Worm (Caenorhabditis elegans) whole organism, young adult: ENCODE data around the gene rilp-1.
A peak's percentile ranks its signal among the peaks of the same experiment; 100 is the strongest.

Source experiments
- B0261.1 ChIP-seq: sonication (generic microtip); optimal IDR thresholded peaks from 2 replicates; lab custom pipeline; 2016; ENCODE audit warnings: mild to moderate bottlenecking, missing genetic modification characterization, moderate library complexity, missing compliant biosample characterization
- C17E4.6 ChIP-seq: fragments of 200-800 bp; sonication (Bioruptor generic); IDR thresholded peaks from 2 replicates; pipeline ENCODE4 v1.3.6; 2022; ENCODE audit warnings: missing genetic modification reagents, missing genetic modification characterization, missing compliant biosample characterization
- F22D6.2 ChIP-seq: sonication (generic microtip); optimal IDR thresholded peaks from 2 replicates; lab custom pipeline; 2016; ENCODE audit warnings: mild to moderate bottlenecking, missing genetic modification characterization, missing compliant biosample characterization
- F57A8.1 ChIP-seq: fragments of 200-800 bp; sonication (Bioruptor generic); optimal IDR thresholded peaks from 2 replicates; lab custom pipeline; 2018; ENCODE audit warnings: mild to moderate bottlenecking, missing genetic modification characterization, moderate library complexity, missing compliant biosample characterization
- F57C9.4 ChIP-seq: sonication (generic microtip); optimal IDR thresholded peaks from 2 replicates; lab custom pipeline; 2017; ENCODE audit warnings: mild to moderate bottlenecking, missing genetic modification characterization, missing compliant biosample characterization
- Y56A3A.18 ChIP-seq: fragments of 200-800 bp; sonication (Bioruptor generic); IDR thresholded peaks from 2 replicates; pipeline ENCODE4 v1.3.6; 2022; ENCODE audit warnings: missing genetic modification reagents, missing genetic modification characterization, missing compliant biosample characterization
- Y79H2A.3 ChIP-seq: fragments of 200-800 bp; sonication (Bioruptor generic); conservative IDR thresholded peaks from 2 replicates; pipeline ENCODE4 v1.3.6; 2022; ENCODE audit warnings: missing genetic modification reagents, missing genetic modification characterization, missing compliant biosample characterization
- akir-1 ChIP-seq: fragments of 200-800 bp; sonication (Bioruptor generic); optimal IDR thresholded peaks from 2 replicates; lab custom pipeline; 2018; ENCODE audit warnings: mild to moderate bottlenecking, missing genetic modification characterization, moderate library complexity, missing compliant biosample characterization
- aptf-3 ChIP-seq: fragments of 200-800 bp; sonication (Bioruptor generic); IDR thresholded peaks from 2 replicates; pipeline ENCODE4 v1.3.6; 2022; ENCODE audit warnings: missing genetic modification characterization, missing compliant biosample characterization
- athp-1 ChIP-seq: sonication (generic microtip); optimal IDR thresholded peaks from 2 replicates; lab custom pipeline; 2017; ENCODE audit warnings: mild to moderate bottlenecking, missing genetic modification characterization, missing compliant biosample characterization
- attf-5 ChIP-seq: fragments of 200-800 bp; sonication (Bioruptor generic); optimal IDR thresholded peaks from 2 replicates; lab custom pipeline; 2018; ENCODE audit warnings: mild to moderate bottlenecking, missing genetic modification characterization, missing compliant biosample characterization
- attf-6 ChIP-seq: fragments of 200-800 bp; sonication (Bioruptor generic); IDR thresholded peaks from 2 replicates; pipeline ENCODE4 v1.3.6; 2022; ENCODE audit warnings: missing genetic modification reagents, missing genetic modification characterization, missing compliant biosample characterization
- bed-2 ChIP-seq: fragments of 200-800 bp; sonication (Bioruptor generic); IDR thresholded peaks from 2 replicates; pipeline ENCODE4 v1.3.6; 2022; ENCODE audit warnings: missing genetic modification reagents, missing genetic modification characterization, missing compliant biosample characterization
- cebp-1 ChIP-seq, 2 experiments: fragments of 200-800 bp in 1 of 2; sonication (Bioruptor generic) in 1 of 2; sonication (generic microtip) in 1 of 2; IDR thresholded peaks in 1 of 2; optimal IDR thresholded peaks in 1 of 2; 2 replicates each; pipeline versions ENCODE4 v1.3.6 to Lab custom; 2017 to 2022; ENCODE audit warnings: missing compliant biosample characterization in 2 of 2, missing genetic modification characterization in 2 of 2, mild to moderate bottlenecking in 1 of 2, missing genetic modification reagents in 1 of 2, moderate library complexity in 1 of 2
- dox-1 ChIP-seq: fragments of 200-800 bp; sonication (Bioruptor generic); IDR thresholded peaks from 2 replicates; pipeline ENCODE4 v1.3.6; 2022; ENCODE audit warnings: missing genetic modification reagents, missing genetic modification characterization, missing compliant biosample characterization
- ets-4 ChIP-seq: fragments of 200-800 bp; sonication (Bioruptor generic); optimal IDR thresholded peaks from 2 replicates; lab custom pipeline; 2018; ENCODE audit warnings: mild to moderate bottlenecking, missing genetic modification characterization, missing compliant biosample characterization
- hlh-12 ChIP-seq: sonication (generic microtip); optimal IDR thresholded peaks from 2 replicates; lab custom pipeline; 2016; ENCODE audit warnings: missing genetic modification characterization, missing compliant biosample characterization
- hmg-1.2 ChIP-seq: fragments of 200-800 bp; sonication (Bioruptor generic); IDR thresholded peaks from 2 replicates; pipeline ENCODE4 v1.3.6; 2022; ENCODE audit warnings: missing genetic modification reagents, missing genetic modification characterization, missing compliant biosample characterization
- lin-40 ChIP-seq: sonication (generic microtip); optimal IDR thresholded peaks from 2 replicates; lab custom pipeline; 2016; ENCODE audit warnings: missing genetic modification characterization, mild to moderate bottlenecking, missing compliant biosample characterization, missing genotype, missing genetic modification reagents
- madf-3 ChIP-seq: fragments of 200-800 bp; sonication (Bioruptor generic); IDR thresholded peaks from 2 replicates; pipeline ENCODE4 v1.3.6; 2022; ENCODE audit warnings: missing genetic modification reagents, missing genetic modification characterization, missing compliant biosample characterization
- nfyb-1 ChIP-seq: fragments of 200-800 bp; sonication (Bioruptor generic); IDR thresholded peaks from 2 replicates; pipeline ENCODE4 v1.3.6; 2022; ENCODE audit warnings: missing genetic modification reagents, missing genetic modification characterization, missing compliant biosample characterization
- nhr-120 ChIP-seq: fragments of 200-800 bp; sonication (Bioruptor generic); IDR thresholded peaks from 2 replicates; pipeline ENCODE4 v1.3.6; 2022; ENCODE audit warnings: missing genetic modification characterization, missing compliant biosample characterization
- nhr-179 ChIP-seq: sonication (generic microtip); optimal IDR thresholded peaks from 2 replicates; lab custom pipeline; 2016; ENCODE audit warnings: mild to moderate bottlenecking, missing genetic modification characterization, missing compliant biosample characterization
- nhr-27 ChIP-seq: fragments of 200-800 bp; sonication (Bioruptor generic); optimal IDR thresholded peaks from 2 replicates; lab custom pipeline; 2018; ENCODE audit warnings: mild to moderate bottlenecking, missing genetic modification characterization, moderate library complexity, missing compliant biosample characterization
- nhr-80 ChIP-seq: sonication (generic microtip); optimal IDR thresholded peaks from 2 replicates; lab custom pipeline; 2016; ENCODE audit warnings: missing genetic modification characterization, missing compliant biosample characterization
- nhr-90 ChIP-seq: sonication (generic microtip); optimal IDR thresholded peaks from 2 replicates; lab custom pipeline; 2016; ENCODE audit warnings: missing genotype, mild to moderate bottlenecking, missing genetic modification characterization, missing compliant biosample characterization
- pbrm-1 ChIP-seq: fragments of 200-800 bp; sonication (Bioruptor generic); IDR thresholded peaks from 2 replicates; pipeline ENCODE4 v1.3.6; 2022; ENCODE audit warnings: missing genetic modification reagents, missing genetic modification characterization, missing compliant biosample characterization
- repo-1 ChIP-seq: sonication (generic microtip); optimal IDR thresholded peaks from 2 replicates; lab custom pipeline; 2017; ENCODE audit warnings: mild to moderate bottlenecking, missing genetic modification characterization, missing compliant biosample characterization
- snpc-1.3 ChIP-seq: sonication (generic microtip); optimal IDR thresholded peaks from 2 replicates; lab custom pipeline; 2017; ENCODE audit warnings: missing genetic modification characterization, mild to moderate bottlenecking, missing compliant biosample characterization, antibody characterized with exemption, moderate library complexity, missing genotype, missing genetic modification reagents; ENCODE audit not compliant: insufficient read depth
- tbp1 ChIP-seq: fragments of 200-800 bp; sonication (Bioruptor generic); optimal IDR thresholded peaks from 2 replicates; lab custom pipeline; 2018; ENCODE audit warnings: mild to moderate bottlenecking, missing genetic modification characterization, missing compliant biosample characterization
- zfh-2 ChIP-seq: fragments of 200-800 bp; sonication (Bioruptor generic); conservative IDR thresholded peaks from 2 replicates; pipeline ENCODE4 v1.3.6; 2022; ENCODE audit warnings: missing genetic modification reagents, missing genetic modification characterization, missing compliant biosample characterization
- zim-3 ChIP-seq: sonication (generic microtip); optimal IDR thresholded peaks from 2 replicates; lab custom pipeline; 2017; ENCODE audit warnings: mild to moderate bottlenecking, missing genetic modification characterization, moderate library complexity, missing compliant biosample characterization
- ztf-18 ChIP-seq: sonication (generic microtip); optimal IDR thresholded peaks from 2 replicates; lab custom pipeline; 2016; ENCODE audit warnings: missing genotype, mild to moderate bottlenecking, missing genetic modification characterization, missing compliant biosample characterization
- ztf-22 ChIP-seq: fragments of 200-800 bp; sonication (Bioruptor generic); optimal IDR thresholded peaks from 2 replicates; lab custom pipeline; 2018; ENCODE audit warnings: mild to moderate bottlenecking, missing genetic modification characterization, moderate library complexity, missing compliant biosample characterization
- ztf-25 ChIP-seq: fragments of 200-800 bp; sonication (Bioruptor generic); IDR thresholded peaks from 2 replicates; pipeline ENCODE4 v1.3.6; 2022; ENCODE audit warnings: missing genetic modification reagents, missing genetic modification characterization, missing compliant biosample characterization
- ztf-6 ChIP-seq: fragments of 200-800 bp; sonication (Bioruptor generic); IDR thresholded peaks from 2 replicates; pipeline ENCODE4 v1.3.6; 2022; ENCODE audit warnings: missing genetic modification reagents, missing genetic modification characterization, missing compliant biosample characterization

The rilp-1 gene

ce11 chrIII:3594681-3595080, 41.3 kb upstream of the rilp-1 start:
- TF ChIP-seq nfyb-1 (GFP tag; lab: Robert Waterston, UW) (peak; percentile 68; the same call in 1 of the 2 replicates), attf-5 (GFP tag; lab: Kevin White, UChicago) (no peak)

- no peak for TF ChIP-seq nhr-27 (tag; lab: Kevin White, UChicago)
- peak; percentile 52 for TF ChIP-seq zfh-2 (GFP tag; lab: Robert Waterston, UW)
- peak; percentile 37; the same call in 1 of the 2 replicates for TF ChIP-seq dox-1 (GFP tag; lab: Robert Waterston, UW)
- TF ChIP-seq hmg-1.2 (GFP tag; lab: Robert Waterston, UW), result peak; percentile 77
- no peak for TF ChIP-seq Y79H2A.3
- TF ChIP-seq attf-6, result no peak
- no peak for TF ChIP-seq athp-1 (tag; lab: Kevin White, UChicago)
- TF ChIP-seq zim-3 (tag; lab: Kevin White, UChicago), result no peak
These were observed 34.7 kb upstream of the rilp-1 start for ce11 chrIII:3601271-3601670.

- TF ChIP-seq zfh-2 (GFP tag; lab: Robert Waterston, UW) (peak; percentile 67), aptf-3 (no peak)
These were observed 30.3 kb upstream of the rilp-1 start for ce11 chrIII:3605681-3606080.

ce11 chrIII:3612387-3612786, 23.6 kb upstream of the rilp-1 start:
- TF ChIP-seq F22D6.2 (tag; lab: Kevin White, UChicago) (no peak), Y56A3A.18 (no peak), pbrm-1 (GFP tag; lab: Robert Waterston, UW) (peak; percentile 33; the same call in 1 of the 2 replicates)

- TF ChIP-seq ets-4 (GFP tag; lab: Kevin White, UChicago) (no peak), repo-1 (tag; lab: Kevin White, UChicago) (no peak), nfyb-1 (GFP tag; lab: Robert Waterston, UW) (peak; percentile 47; the same call in 1 of the 2 replicates)
These were observed 23.0 kb upstream of the rilp-1 start for ce11 chrIII:3612882-3613479.

- TF ChIP-seq C17E4.6 (no peak), attf-5 (GFP tag; lab: Kevin White, UChicago) (no peak), madf-3 (GFP tag; lab: Robert Waterston, UW) (no peak), dox-1 (GFP tag; lab: Robert Waterston, UW) (peak; percentile 50; the same call in 1 of the 2 replicates), bed-2 (GFP tag; lab: Robert Waterston, UW) (no peak), ztf-22 (no peak), ztf-18 (tag; lab: Kevin White, UChicago) (peak; percentile 13), ztf-6 (GFP tag; lab: Robert Waterston, UW) (no peak), lin-40 (tag; lab: Kevin White, UChicago) (peak; percentile 35), B0261.1 (tag; lab: Kevin White, UChicago) (no peak), akir-1 (GFP tag; lab: Kevin White, UChicago) (no peak), ztf-25 (GFP tag; lab: Robert Waterston, UW) (no peak), attf-6 (no peak), F57A8.1 (no peak), cebp-1 (GFP tag; IDR thresholded peaks at IDR 0.05; lab: Robert Waterston, UW) (no peak), cebp-1 (tag; optimal IDR thresholded peaks at IDR 0.05; lab: Kevin White, UChicago) (peak; percentile 34), hlh-12 (tag; lab: Kevin White, UChicago) (no peak), hmg-1.2 (GFP tag; lab: Robert Waterston, UW) (peak; percentile 89), F57C9.4 (tag; lab: Kevin White, UChicago) (no peak), nhr-90 (tag; lab: Kevin White, UChicago) (no peak), nhr-179 (no peak), repo-1 (tag; lab: Kevin White, UChicago) (no peak), nhr-120 (GFP tag; lab: Robert Waterston, UW) (no peak), nhr-80 (tag; lab: Kevin White, UChicago) (peak; percentile 90), zim-3 (tag; lab: Kevin White, UChicago) (no peak), snpc-1.3 (tag; lab: Kevin White, UChicago) (no peak), zfh-2 (GFP tag; lab: Robert Waterston, UW) (peak; percentile 57; the same call in 1 of the 2 replicates), tbp1 (GFP tag; lab: Kevin White, UChicago) (peak; percentile 6)
These were observed 16.2 kb upstream of the rilp-1 start for ce11 chrIII:3619621-3620261.
